Fruit fly (Drosophila melanogaster) whole organism, pupa: Measurements from ENCODE around the gene CG17272.

ENCODE experiments used
- CG10348 ChIP-seq: fragments of 200-800 bp; sonication (Bioruptor generic); IDR thresholded peaks from 2 replicates; pipeline ENCODE4 v1.3.6; 2022; ENCODE audit warnings: missing biosample characterization, missing genetic modification characterization
- CG12605 ChIP-seq: fragments of 200-800 bp; sonication (Bioruptor generic); IDR thresholded peaks from 2 replicates; pipeline ENCODE4 v1.3.6; 2022; ENCODE audit warnings: missing biosample characterization, missing genetic modification characterization
- CG13204 ChIP-seq: fragments of 200-800 bp; sonication (Bioruptor generic); optimal IDR thresholded peaks from 2 replicates; lab custom pipeline; 2018; ENCODE audit warnings: missing biosample characterization, mild to moderate bottlenecking, missing genetic modification characterization, moderate library complexity
- CG14655 ChIP-seq: fragments of 200-800 bp; sonication (Bioruptor generic); optimal IDR thresholded peaks from 3 replicates; lab custom pipeline; 2017; ENCODE audit warnings: mild to moderate bottlenecking, missing biosample characterization, missing genetic modification reagents, missing genetic modification characterization
- CG15710 ChIP-seq: fragments of 200-800 bp; sonication (Bioruptor generic); optimal IDR thresholded peaks from 2 replicates; lab custom pipeline; 2018; ENCODE audit warnings: missing biosample characterization, mild to moderate bottlenecking, missing genetic modification characterization, moderate library complexity
- CG17806 ChIP-seq: fragments of 200-800 bp; sonication (Bioruptor generic); optimal IDR thresholded peaks from 2 replicates; lab custom pipeline; 2018; ENCODE audit warnings: missing biosample characterization, mild to moderate bottlenecking, missing genetic modification characterization, moderate library complexity
- CG32121 ChIP-seq: fragments of 200-800 bp; sonication (Bioruptor generic); IDR thresholded peaks from 2 replicates; pipeline ENCODE4 v1.3.6; 2022; ENCODE audit warnings: missing biosample characterization, missing genetic modification characterization
- CG34367 ChIP-seq: fragments of 200-800 bp; sonication (Bioruptor generic); optimal IDR thresholded peaks from 2 replicates; lab custom pipeline; 2018; ENCODE audit warnings: missing biosample characterization, mild to moderate bottlenecking, missing genetic modification characterization
- CG4496 ChIP-seq: fragments of 200-800 bp; sonication (Bioruptor generic); IDR thresholded peaks from 3 replicates; pipeline ENCODE4 v1.3.6; 2022; ENCODE audit warnings: missing biosample characterization, missing genetic modification characterization
- CG8159 ChIP-seq: fragments of 200-800 bp; sonication (Bioruptor generic); optimal IDR thresholded peaks from 3 replicates; lab custom pipeline; 2018; ENCODE audit warnings: missing biosample characterization, mild to moderate bottlenecking, missing genetic modification characterization, moderate library complexity
- CG8301 ChIP-seq: fragments of 200-800 bp; sonication (Bioruptor generic); optimal IDR thresholded peaks from 2 replicates; lab custom pipeline; 2018; ENCODE audit warnings: missing biosample characterization, mild to moderate bottlenecking, missing genetic modification characterization
- CG9948 ChIP-seq: fragments of 200-800 bp; sonication (Bioruptor generic); optimal IDR thresholded peaks from 2 replicates; lab custom pipeline; 2018; ENCODE audit warnings: missing biosample characterization, mild to moderate bottlenecking, missing genetic modification characterization, moderate library complexity
- D1 ChIP-seq: fragments of 200-800 bp; sonication (Bioruptor generic); optimal IDR thresholded peaks from 2 replicates; lab custom pipeline; 2018; ENCODE audit warnings: missing biosample characterization, mild to moderate bottlenecking, missing genetic modification characterization, moderate library complexity
- EcR ChIP-seq: fragments of 200-800 bp; sonication (Bioruptor generic); optimal IDR thresholded peaks from 3 replicates; lab custom pipeline; 2019; ENCODE audit warnings: missing biosample characterization, missing genetic modification characterization, mild to moderate bottlenecking, moderate library complexity, missing genetic modification reagents
- Ets98B ChIP-seq: fragments of 200-800 bp; sonication (Bioruptor generic); IDR thresholded peaks from 2 replicates; pipeline ENCODE4 v1.3.6; 2022; ENCODE audit warnings: missing biosample characterization, missing genetic modification characterization
- Pif1A ChIP-seq: fragments of 200-800 bp; sonication (Bioruptor generic); optimal IDR thresholded peaks from 3 replicates; lab custom pipeline; 2016; ENCODE audit warnings: missing biosample characterization, missing genetic modification characterization
- Pif1B ChIP-seq: fragments of 200-800 bp; sonication (Bioruptor generic); optimal IDR thresholded peaks from 3 replicates; lab custom pipeline; 2016; ENCODE audit warnings: missing biosample characterization, missing genetic modification characterization
- Snoo ChIP-seq: fragments of 200-800 bp; sonication (Bioruptor generic); optimal IDR thresholded peaks from 3 replicates; lab custom pipeline; 2017; ENCODE audit warnings: missing biosample characterization, mild to moderate bottlenecking, missing genetic modification characterization, inconsistent platforms
- fd96Ca ChIP-seq: fragments of 200-800 bp; sonication (Bioruptor generic); IDR thresholded peaks from 3 replicates; pipeline ENCODE4 v1.3.6; 2022; ENCODE audit warnings: missing biosample characterization, missing genetic modification characterization
- gl ChIP-seq: fragments of 200-800 bp; sonication (Bioruptor generic); optimal IDR thresholded peaks from 2 replicates; lab custom pipeline; 2018; ENCODE audit warnings: missing biosample characterization, mild to moderate bottlenecking, missing genetic modification characterization
- rn ChIP-seq: fragments of 200-800 bp; sonication (Bioruptor generic); IDR thresholded peaks from 2 replicates; pipeline ENCODE4 v1.3.6; 2022; ENCODE audit warnings: missing biosample characterization, missing genetic modification characterization

Gene CG17272

DNA sequence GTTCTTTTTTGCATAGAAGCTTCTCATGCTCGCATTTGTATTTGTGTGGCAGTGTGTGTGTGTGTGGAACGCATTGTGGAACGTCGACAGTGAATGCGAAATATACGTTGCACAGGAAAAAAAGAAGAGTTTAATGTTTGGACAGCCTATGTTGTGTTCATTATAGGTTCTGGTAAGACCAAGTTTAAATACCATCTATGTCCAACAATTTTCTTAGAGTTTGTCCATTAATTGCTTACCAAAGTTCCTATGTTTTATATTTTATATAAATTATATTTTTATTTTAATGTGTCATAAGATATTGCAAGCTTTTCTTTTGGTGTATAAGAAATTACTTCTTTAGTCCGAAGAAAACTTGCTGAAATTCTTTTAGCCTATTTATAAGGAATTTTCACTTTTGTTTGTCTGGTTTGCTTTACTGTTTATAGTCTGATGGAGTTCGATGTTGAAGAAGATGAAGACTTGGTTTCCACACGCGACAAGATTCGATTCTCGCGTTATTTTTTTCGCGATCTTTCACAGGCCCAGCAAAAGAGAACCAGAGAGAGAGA, 41.9 kb downstream of the CG17272 start:
- TF ChIP-seq CG14655 (peak; percentile 96), CG13204 (GFP tag; lab: Kevin White, UChicago) (peak; percentile 67), Pif1A (GFP tag; lab: Kevin White, UChicago) (peak; percentile 79), Pif1B (GFP tag; lab: Kevin White, UChicago) (peak; percentile 81), rn (GFP tag; lab: Robert Waterston, UW) (peak; percentile 8; the same call in 1 of the 2 replicates), D1 (tag; lab: Kevin White, UChicago) (peak; percentile 93), CG12605 (GFP tag; lab: Robert Waterston, UW) (peak; percentile 61), CG17806 (peak; percentile 96), CG4496 (GFP tag; lab: Robert Waterston, UW) (peak; percentile 81; the same call in 2 of the 3 replicates), gl (tag; lab: Kevin White, UChicago) (peak; percentile 54), CG10348 (GFP tag; lab: Robert Waterston, UW) (no peak), fd96Ca (GFP tag; lab: Robert Waterston, UW) (0 out of 3 replicates have a peak, but pooled peaks have one; percentile 27), CG32121 (GFP tag; lab: Robert Waterston, UW) (peak; percentile 65), CG8159 (peak; percentile 96), EcR (GFP tag; lab: Kevin White, UChicago) (no peak), CG15710 (tag; lab: Kevin White, UChicago) (peak; percentile 94), CG8301 (tag; lab: Kevin White, UChicago) (peak; percentile 90), Snoo (peak; percentile 79), CG34367 (tag; lab: Kevin White, UChicago) (peak; percentile 88), CG9948 (tag; lab: Kevin White, UChicago) (peak; percentile 97), Ets98B (GFP tag; lab: Robert Waterston, UW) (peak; percentile 30; the same call in 1 of the 2 replicates)

DNA sequence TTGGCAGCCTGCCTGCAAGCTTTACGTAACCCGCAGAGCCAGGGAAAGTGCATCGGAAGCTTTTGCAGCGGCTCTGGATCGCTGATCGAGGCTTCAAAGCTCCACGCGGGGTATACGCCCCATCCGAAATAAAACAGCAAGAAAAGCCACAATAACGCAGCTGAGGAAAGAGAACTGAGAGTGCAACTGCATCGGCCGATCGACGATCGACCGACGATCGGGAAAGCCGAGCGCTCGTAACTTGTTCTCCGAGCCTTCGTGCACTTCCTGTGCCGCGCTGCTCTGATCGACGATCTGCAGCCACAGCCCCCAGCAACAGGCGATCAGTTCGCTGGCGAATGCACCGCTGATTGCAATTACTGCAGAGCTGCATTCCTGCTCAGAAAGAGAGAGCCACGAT, 44.1 kb downstream of the CG17272 start:
- peak; percentile 82 for TF ChIP-seq fd96Ca (GFP tag; lab: Robert Waterston, UW)
- peak; percentile 69 for TF ChIP-seq Pif1A (GFP tag; lab: Kevin White, UChicago)
- peak; percentile 95 for TF ChIP-seq CG13204 (GFP tag; lab: Kevin White, UChicago)
- TF ChIP-seq gl (tag; lab: Kevin White, UChicago), result peak; percentile 77
- peak; percentile 62 for TF ChIP-seq Pif1B (GFP tag; lab: Kevin White, UChicago)
- peak; percentile 91 for TF ChIP-seq CG4496 (GFP tag; lab: Robert Waterston, UW)
- TF ChIP-seq CG8301 (tag; lab: Kevin White, UChicago), result peak; percentile 30
- no peak for TF ChIP-seq CG10348 (GFP tag; lab: Robert Waterston, UW)
- TF ChIP-seq rn (GFP tag; lab: Robert Waterston, UW), result 0 out of 2 replicates have a peak, but pooled peaks have one; percentile 8
- TF ChIP-seq CG14655, result peak; percentile 36
- TF ChIP-seq CG32121 (GFP tag; lab: Robert Waterston, UW), result peak; percentile 89
- peak; percentile 48 for TF ChIP-seq Snoo
- TF ChIP-seq CG8159, result peak; percentile 35
- TF ChIP-seq D1 (tag; lab: Kevin White, UChicago), result no peak
- TF ChIP-seq CG15710 (tag; lab: Kevin White, UChicago), result peak; percentile 43
- peak; percentile 42 for TF ChIP-seq CG17806
- TF ChIP-seq EcR (GFP tag; lab: Kevin White, UChicago), result peak; percentile 84
- TF ChIP-seq CG12605 (GFP tag; lab: Robert Waterston, UW), result peak; percentile 84
- TF ChIP-seq CG34367 (tag; lab: Kevin White, UChicago), result peak; percentile 29
- no peak for TF ChIP-seq CG9948 (tag; lab: Kevin White, UChicago)
- peak; percentile 91 for TF ChIP-seq Ets98B (GFP tag; lab: Robert Waterston, UW)

DNA sequence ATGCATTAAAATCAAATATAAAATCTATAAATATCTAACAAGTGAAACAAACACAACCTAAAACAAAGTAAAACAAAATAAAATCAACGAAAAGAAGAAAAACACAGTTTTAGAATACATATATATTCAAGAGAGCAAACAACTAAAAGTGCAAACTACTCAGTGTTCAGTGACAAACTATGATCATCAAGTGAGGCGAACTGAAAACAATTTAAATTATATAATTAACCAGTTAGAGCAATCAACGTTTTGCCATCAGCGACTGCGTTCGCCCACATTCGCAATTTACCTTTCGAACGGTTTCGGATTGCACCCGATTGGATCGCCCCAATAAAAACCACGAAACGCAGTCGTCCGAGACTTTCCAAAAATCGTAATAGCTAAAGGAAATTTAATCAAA, 44.5 kb downstream of the CG17272 start:
- TF ChIP-seq CG9948 (tag; lab: Kevin White, UChicago) (no peak), D1 (tag; lab: Kevin White, UChicago) (no peak), CG10348 (GFP tag; lab: Robert Waterston, UW) (no peak), CG13204 (GFP tag; lab: Kevin White, UChicago) (no peak), EcR (GFP tag; lab: Kevin White, UChicago) (no peak)

DNA sequence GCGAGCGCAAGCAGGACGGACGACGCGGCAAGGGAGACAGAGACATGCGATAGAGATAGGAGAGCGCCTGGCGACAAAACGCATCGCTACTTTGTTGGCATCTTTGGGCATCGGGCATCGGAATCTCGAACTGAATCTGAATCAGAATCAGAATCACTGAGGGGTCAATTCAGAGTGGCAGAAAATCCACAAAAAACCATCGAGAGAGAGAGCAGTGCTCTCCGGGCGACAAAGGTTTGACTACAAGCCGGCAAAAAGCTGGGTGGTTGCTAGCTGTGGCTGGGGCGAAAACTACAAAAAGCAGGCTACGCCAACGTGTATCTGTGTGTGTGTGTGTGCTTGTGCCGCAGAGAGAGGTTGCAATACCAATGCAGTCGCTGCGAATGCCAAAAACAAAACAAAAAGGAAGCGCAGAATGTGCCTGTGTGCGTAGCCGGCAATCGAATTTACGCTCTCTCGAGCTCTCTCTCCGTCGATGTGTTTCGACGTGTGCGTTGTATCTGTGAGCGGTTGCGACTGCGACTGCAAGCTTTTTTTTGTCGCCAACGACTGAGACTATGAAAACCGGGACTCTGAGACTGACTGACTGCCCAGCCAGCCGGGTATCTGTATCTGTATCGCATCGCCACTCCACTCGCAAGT, 45.6 kb downstream of the CG17272 start:
- TF ChIP-seq CG12605 (GFP tag; lab: Robert Waterston, UW) (peak; percentile 98), fd96Ca (GFP tag; lab: Robert Waterston, UW) (peak; percentile 100), EcR (GFP tag; lab: Kevin White, UChicago) (peak; percentile 69), CG4496 (GFP tag; lab: Robert Waterston, UW) (peak; percentile 99), Pif1B (GFP tag; lab: Kevin White, UChicago) (peak; percentile 97), Ets98B (GFP tag; lab: Robert Waterston, UW) (peak; percentile 100), CG14655 (peak; percentile 93), gl (tag; lab: Kevin White, UChicago) (peak; percentile 99), Pif1A (GFP tag; lab: Kevin White, UChicago) (peak; percentile 90), CG8301 (tag; lab: Kevin White, UChicago) (peak; percentile 89), CG17806 (peak; percentile 82), CG9948 (tag; lab: Kevin White, UChicago) (peak; percentile 73), rn (GFP tag; lab: Robert Waterston, UW) (peak; percentile 65; the same call in 1 of the 2 replicates), CG8159 (peak; percentile 86), CG13204 (GFP tag; lab: Kevin White, UChicago) (peak; percentile 95), CG15710 (tag; lab: Kevin White, UChicago) (peak; percentile 89), CG10348 (GFP tag; lab: Robert Waterston, UW) (0 out of 2 replicates have a peak, but pooled peaks have one; percentile 18), Snoo (peak; percentile 89), CG32121 (GFP tag; lab: Robert Waterston, UW) (peak; percentile 100), D1 (tag; lab: Kevin White, UChicago) (peak; percentile 14), CG34367 (tag; lab: Kevin White, UChicago) (peak; percentile 89)
